Worm (Caenorhabditis elegans): ENCODE measurements around the gene mrps-5.

DNA sequence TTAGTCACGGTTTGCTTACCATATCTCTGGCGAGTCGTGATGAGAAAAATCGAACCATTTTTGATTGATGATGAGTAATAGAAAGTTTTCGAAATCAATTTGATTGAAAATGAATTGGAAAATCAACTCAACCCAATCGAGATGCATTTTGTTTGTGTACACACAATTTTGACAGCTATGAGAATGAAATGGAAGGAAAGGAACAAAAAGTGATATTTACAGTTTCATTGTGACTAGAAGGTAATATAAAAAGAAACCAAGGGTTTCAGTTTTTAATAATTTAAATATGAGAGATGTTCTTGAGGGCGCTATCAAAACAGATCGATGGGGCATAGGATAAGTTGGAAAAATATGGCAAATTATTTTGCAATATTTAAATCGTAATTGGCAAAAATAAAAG, 46.1 kb upstream of the mrps-5 start, which contains the start of gene cal-1:
- TF ChIP-seq F57C9.4 (tag; optimal IDR thresholded peaks at IDR 0.05) (no peak), pha-4 (tag; optimal IDR thresholded peaks at IDR 0.05) (no peak), ets-4 (GFP tag; optimal IDR thresholded peaks at IDR 0.05) (no peak), ama-1 (optimal IDR thresholded peaks at IDR 0.05) (no peak), ama-1 (GFP tag; optimal IDR thresholded peaks at IDR 0.05) (no peak), nfyb-1 (GFP tag; IDR thresholded peaks at IDR 0.05) (no peak), F57A8.1 (GFP tag; optimal IDR thresholded peaks at IDR 0.05) (no peak), madf-3 (GFP tag; IDR thresholded peaks at IDR 0.05) (no peak), lin-54 (GFP tag; optimal IDR thresholded peaks at IDR 0.05) (no peak), F49E8.2 (tag; optimal IDR thresholded peaks at IDR 0.05; ENCODE audit: insufficient read depth) (no peak), egl-18 (GFP tag; IDR thresholded peaks at IDR 0.05) (no peak), nfya-1 (tag; optimal IDR thresholded peaks at IDR 0.05; ENCODE audit: borderline replicate concordance, insufficient read depth) (no peak), B0035.1 (tag; optimal IDR thresholded peaks at IDR 0.05) (no peak), aptf-3 (GFP tag; IDR thresholded peaks at IDR 0.05) (no peak)
